Worm (Caenorhabditis elegans): ENCODE results near the gene sec-5.

- TF ChIP-seq egl-27 (tag; optimal IDR thresholded peaks at IDR 0.05) = no peak
- TF ChIP-seq elt-1 (tag; optimal IDR thresholded peaks at IDR 0.05) = no peak
- no peak for TF ChIP-seq zag-1 (tag; optimal IDR thresholded peaks at IDR 0.05)
- TF ChIP-seq ama-1 (optimal IDR thresholded peaks at IDR 0.05) = no peak
- no peak for TF ChIP-seq unc-62 (GFP tag; optimal IDR thresholded peaks at IDR 0.05)
Observed at ce11 chrII:9156277-9156676, 20.7 kb downstream of the sec-5 start.
